Worm (Caenorhabditis elegans) whole organism, young adult: Measurements from ENCODE around the gene fbxa-89.

ENCODE experiments used
- F49E8.2 ChIP-seq: sonication (generic microtip); optimal IDR thresholded peaks from 3 replicates; lab custom pipeline; 2017; ENCODE audit warnings: missing genetic modification characterization, mild to moderate bottlenecking, missing compliant biosample characterization, antibody characterized with exemption, moderate library complexity; ENCODE audit not compliant: insufficient read depth
- dox-1 ChIP-seq: fragments of 200-800 bp; sonication (Bioruptor generic); IDR thresholded peaks from 2 replicates; pipeline ENCODE4 v1.3.6; 2022; ENCODE audit warnings: missing genetic modification reagents, missing genetic modification characterization, missing compliant biosample characterization
- gei-17 ChIP-seq: fragments of 200-800 bp; sonication (Bioruptor generic); optimal IDR thresholded peaks from 2 replicates; lab custom pipeline; 2018; ENCODE audit warnings: mild to moderate bottlenecking, missing genetic modification characterization, missing compliant biosample characterization
- hlh-26 ChIP-seq: fragments of 200-800 bp; sonication (Bioruptor generic); conservative IDR thresholded peaks from 2 replicates; pipeline ENCODE4 v1.3.6; 2022; ENCODE audit warnings: missing genetic modification reagents, missing genetic modification characterization, missing compliant biosample characterization
- madf-10 ChIP-seq: sonication (generic microtip); optimal IDR thresholded peaks from 2 replicates; lab custom pipeline; 2016; ENCODE audit warnings: mild to moderate bottlenecking, missing genetic modification characterization, missing compliant biosample characterization
- pha-4 ChIP-seq: fragments of 150-350 bp; sonication (generic microtip); optimal IDR thresholded peaks from 2 replicates; lab custom pipeline; 2014; ENCODE audit warnings: missing biosample characterization, missing genetic modification reagents, missing genetic modification characterization
- snpc-4 ChIP-seq, 5 experiments: fragments of 150-350 bp in 1 of 5; sonication (generic microtip) in 4 of 5; optimal IDR thresholded peaks; 2 replicates each; lab custom pipeline; 2014 to 2018; ENCODE audit warnings: missing genetic modification characterization in 5 of 5, missing biosample characterization in 3 of 5, antibody characterized with exemption in 2 of 5, mild to moderate bottlenecking in 2 of 5, missing compliant biosample characterization in 2 of 5, missing genotype in 2 of 5, moderate library complexity in 2 of 5, missing genetic modification reagents in 1 of 5
- zfh-2 ChIP-seq: fragments of 200-800 bp; sonication (Bioruptor generic); conservative IDR thresholded peaks from 2 replicates; pipeline ENCODE4 v1.3.6; 2022; ENCODE audit warnings: missing genetic modification reagents, missing genetic modification characterization, missing compliant biosample characterization
- ztf-18 ChIP-seq: sonication (generic microtip); optimal IDR thresholded peaks from 2 replicates; lab custom pipeline; 2016; ENCODE audit warnings: missing genotype, mild to moderate bottlenecking, missing genetic modification characterization, missing compliant biosample characterization

DNA sequence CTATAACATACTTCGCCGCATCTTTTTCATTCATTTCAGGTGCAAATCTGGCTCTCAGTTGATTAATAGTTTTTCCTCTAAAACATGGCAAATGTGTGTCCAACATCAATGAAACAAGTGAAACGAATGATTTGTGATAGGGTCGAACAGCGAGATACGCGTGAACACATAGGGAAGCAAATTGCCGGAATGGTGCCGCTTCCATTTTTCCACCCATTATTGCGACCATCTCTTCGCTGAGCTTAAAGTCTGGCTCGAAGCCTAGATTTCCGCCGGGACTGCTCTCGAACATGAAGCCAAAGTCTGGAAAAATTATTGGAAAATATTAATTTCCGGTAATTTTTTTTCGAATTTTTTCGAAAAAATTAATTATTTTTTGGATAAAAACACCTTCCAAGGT lies 17.4 kb downstream of the fbxa-89 start:
- TF ChIP-seq zfh-2 (GFP tag; lab: Robert Waterston, UW): no peak
- TF ChIP-seq gei-17 (GFP tag; lab: Kevin White, UChicago): no peak
- TF ChIP-seq F49E8.2 (tag; lab: Kevin White, UChicago): no peak
- TF ChIP-seq ztf-18 (tag; lab: Kevin White, UChicago): no peak
- no peak for TF ChIP-seq pha-4 (tag; lab: Kevin White, UChicago)
- no peak for TF ChIP-seq madf-10
- TF ChIP-seq hlh-26 (GFP tag; lab: Robert Waterston, UW): no peak
- no peak for TF ChIP-seq snpc-4 (GFP tag; optimal IDR thresholded peaks at IDR 0.05; lab: Kevin White, UChicago)
- no peak for TF ChIP-seq snpc-4 (tag; optimal IDR thresholded peaks at IDR 0.05; lab: Kevin White, UChicago)
- no peak for TF ChIP-seq dox-1 (GFP tag; lab: Robert Waterston, UW)
